Worm (Caenorhabditis elegans): ENCODE data around the gene lim-8.

The lim-8 gene

DNA sequence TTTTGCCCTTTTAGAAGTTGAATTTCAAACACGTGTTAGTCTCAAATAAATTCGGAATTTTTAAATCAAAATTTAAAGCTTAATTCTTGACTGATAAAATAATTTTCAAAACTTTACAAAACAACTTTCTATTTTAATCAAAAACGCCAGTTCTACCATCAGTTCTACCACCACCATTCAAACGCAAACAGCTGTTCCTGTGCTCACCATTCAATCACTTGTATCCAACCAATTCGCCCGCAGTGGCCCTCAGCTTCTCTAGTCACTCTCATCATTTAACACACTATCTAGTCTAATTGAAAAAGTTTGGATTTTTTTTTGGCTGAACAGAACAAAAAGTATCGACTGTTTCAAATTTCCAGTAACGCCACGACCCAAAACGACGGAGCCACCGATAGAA lies 20.2 kb downstream of the lim-8 start:
- TF ChIP-seq lag-1 (GFP tag; IDR thresholded peaks at IDR 0.05) (no peak), F55B11.4 (tag; optimal IDR thresholded peaks at IDR 0.05; ENCODE audit: borderline replicate concordance, insufficient read depth) (no peak), hmg-20 (GFP tag; IDR thresholded peaks at IDR 0.05) (no peak), F49E8.2 (tag; optimal IDR thresholded peaks at IDR 0.05; ENCODE audit: insufficient read depth) (no peak), Y53G8AR.9 (GFP tag; conservative IDR thresholded peaks at IDR 0.05) (no peak), K11D2.4 (GFP tag; IDR thresholded peaks at IDR 0.05) (no peak), efl-1 (GFP tag; optimal IDR thresholded peaks at IDR 0.05) (no peak), unc-130 (GFP tag; optimal IDR thresholded peaks at IDR 0.05) (no peak), unc-62 (GFP tag; optimal IDR thresholded peaks at IDR 0.05) (no peak), rcor-1 (GFP tag; IDR thresholded peaks at IDR 0.05) (no peak), ztf-6 (GFP tag; IDR thresholded peaks at IDR 0.05) (no peak), nfyb-1 (GFP tag; IDR thresholded peaks at IDR 0.05) (no peak), Y95B8A.8 (GFP tag; IDR thresholded peaks at IDR 0.05) (no peak), ekl-4 (GFP tag; IDR thresholded peaks at IDR 0.05) (no peak), madf-8 (GFP tag; conservative IDR thresholded peaks at IDR 0.05) (no peak), xnd-1 (tag; optimal IDR thresholded peaks at IDR 0.05) (no peak), D2030.7 (GFP tag; IDR thresholded peaks at IDR 0.05) (no peak), F33H1.4 (GFP tag; IDR thresholded peaks at IDR 0.05) (no peak)

DNA sequence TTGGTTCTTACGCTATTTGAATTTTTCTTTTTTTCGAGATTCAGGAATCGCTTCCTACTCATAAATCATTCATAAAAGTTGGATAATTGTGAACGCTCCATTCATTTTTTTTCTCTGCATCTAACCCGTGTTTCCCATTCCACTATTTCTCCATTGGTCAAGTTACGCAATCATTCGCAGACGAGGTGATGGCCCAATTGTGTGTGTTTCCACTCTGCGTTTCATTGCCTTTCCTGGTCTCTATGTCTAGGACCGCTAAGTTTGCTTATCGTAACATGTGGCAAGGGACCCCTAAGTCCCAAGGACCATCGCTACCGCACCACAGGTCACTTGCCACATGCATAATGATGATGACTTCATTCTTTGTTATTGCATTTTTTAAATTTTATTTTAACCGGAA lies 23.5 kb downstream of the lim-8 start:
- TF ChIP-seq snpc-4 (GFP tag; optimal IDR thresholded peaks at IDR 0.05) (no peak), snpc-4 (tag; optimal IDR thresholded peaks at IDR 0.05) (no peak), F55B11.4 (tag; optimal IDR thresholded peaks at IDR 0.05; ENCODE audit: borderline replicate concordance, insufficient read depth) (no peak)

DNA sequence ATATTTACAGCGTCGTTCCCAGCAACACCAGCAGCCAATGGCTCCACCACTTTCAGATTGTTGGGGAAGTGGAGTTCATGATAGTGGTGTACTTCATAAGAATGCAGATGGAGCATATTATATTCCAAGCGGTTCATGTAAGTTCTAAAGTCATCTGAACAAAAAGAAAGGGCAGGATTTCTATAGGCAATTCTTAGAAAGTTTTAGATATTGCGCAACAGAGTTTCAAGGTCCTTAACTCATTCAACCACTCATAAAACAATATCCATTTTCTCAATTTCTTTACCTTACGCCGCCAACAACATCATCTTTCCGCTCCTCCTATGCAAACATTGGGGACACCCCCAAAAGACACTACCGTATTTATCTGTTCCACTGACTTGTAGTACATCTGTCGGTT lies 28.7 kb downstream of the lim-8 start:
- TF ChIP-seq madf-3 (GFP tag; IDR thresholded peaks at IDR 0.05) (no peak), lsy-27 (tag; optimal IDR thresholded peaks at IDR 0.05; ENCODE audit: borderline replicate concordance, insufficient read depth) (no peak), lin-40 (tag; optimal IDR thresholded peaks at IDR 0.05) (no peak), hlh-26 (GFP tag; conservative IDR thresholded peaks at IDR 0.05) (no peak)

DNA sequence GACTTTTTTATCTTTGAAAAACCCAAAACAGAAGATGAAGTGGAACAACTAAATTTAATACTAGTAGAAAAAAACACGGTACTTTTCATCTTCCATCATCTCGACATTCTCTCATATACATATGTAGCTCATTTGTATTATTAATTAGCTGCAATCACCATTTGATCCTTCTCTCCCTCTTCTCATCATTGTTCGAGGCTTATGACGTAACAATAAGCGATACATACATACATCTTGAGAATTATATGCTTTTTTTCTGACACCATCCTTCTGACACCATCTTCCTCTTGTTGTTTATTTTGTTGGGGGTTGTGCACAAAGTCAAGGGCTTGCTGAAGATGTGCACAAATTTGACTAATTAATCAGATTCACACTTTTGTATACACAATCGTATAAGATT lies 34.7 kb downstream of the lim-8 start:
- TF ChIP-seq ceh-91 (GFP tag; IDR thresholded peaks at IDR 0.05) (no peak), egl-44 (GFP tag; IDR thresholded peaks at IDR 0.05) (no peak), dpff-1 (tag; optimal IDR thresholded peaks at IDR 0.05) (no peak), ekl-4 (GFP tag; IDR thresholded peaks at IDR 0.05) (no peak), somi-1 (GFP tag; optimal IDR thresholded peaks at IDR 0.05) (no peak), bed-1 (GFP tag; IDR thresholded peaks at IDR 0.05) (no peak), lag-1 (GFP tag; IDR thresholded peaks at IDR 0.05) (no peak), mcd-1 (GFP tag; IDR thresholded peaks at IDR 0.05) (no peak), hsf-1 (GFP tag; IDR thresholded peaks at IDR 0.05) (no peak), B0336.3 (GFP tag; IDR thresholded peaks at IDR 0.05) (no peak), chd-7 (tag; optimal IDR thresholded peaks at IDR 0.05) (no peak), egrh-3 (GFP tag; IDR thresholded peaks at IDR 0.05) (no peak), mxl-1 (tag; optimal IDR thresholded peaks at IDR 0.05) (no peak), snpc-1.3 (tag; optimal IDR thresholded peaks at IDR 0.05; ENCODE audit: insufficient read depth) (no peak), hmg-1.2 (GFP tag; IDR thresholded peaks at IDR 0.05) (no peak), xnd-1 (tag; optimal IDR thresholded peaks at IDR 0.05) (no peak), B0035.1 (tag; optimal IDR thresholded peaks at IDR 0.05) (no peak)

Measured in whole organism, young adult.